Fruit fly (Drosophila melanogaster) whole organism, pupa: ENCODE results near the gene mats.

Source experiments
- CG10348 ChIP-seq: fragments of 200-800 bp; sonication (Bioruptor generic); IDR thresholded peaks from 2 replicates; pipeline ENCODE4 v1.3.6; 2022; ENCODE audit warnings: missing biosample characterization, missing genetic modification characterization
- CG12605 ChIP-seq: fragments of 200-800 bp; sonication (Bioruptor generic); IDR thresholded peaks from 2 replicates; pipeline ENCODE4 v1.3.6; 2022; ENCODE audit warnings: missing biosample characterization, missing genetic modification characterization
- CG13204 ChIP-seq: fragments of 200-800 bp; sonication (Bioruptor generic); optimal IDR thresholded peaks from 2 replicates; lab custom pipeline; 2018; ENCODE audit warnings: missing biosample characterization, mild to moderate bottlenecking, missing genetic modification characterization, moderate library complexity
- CG14655 ChIP-seq: fragments of 200-800 bp; sonication (Bioruptor generic); optimal IDR thresholded peaks from 3 replicates; lab custom pipeline; 2017; ENCODE audit warnings: mild to moderate bottlenecking, missing biosample characterization, missing genetic modification reagents, missing genetic modification characterization
- CG15710 ChIP-seq: fragments of 200-800 bp; sonication (Bioruptor generic); optimal IDR thresholded peaks from 2 replicates; lab custom pipeline; 2018; ENCODE audit warnings: missing biosample characterization, mild to moderate bottlenecking, missing genetic modification characterization, moderate library complexity
- CG17806 ChIP-seq: fragments of 200-800 bp; sonication (Bioruptor generic); optimal IDR thresholded peaks from 2 replicates; lab custom pipeline; 2018; ENCODE audit warnings: missing biosample characterization, mild to moderate bottlenecking, missing genetic modification characterization, moderate library complexity
- CG32121 ChIP-seq: fragments of 200-800 bp; sonication (Bioruptor generic); IDR thresholded peaks from 2 replicates; pipeline ENCODE4 v1.3.6; 2022; ENCODE audit warnings: missing biosample characterization, missing genetic modification characterization
- CG34367 ChIP-seq: fragments of 200-800 bp; sonication (Bioruptor generic); optimal IDR thresholded peaks from 2 replicates; lab custom pipeline; 2018; ENCODE audit warnings: missing biosample characterization, mild to moderate bottlenecking, missing genetic modification characterization
- CG4496 ChIP-seq: fragments of 200-800 bp; sonication (Bioruptor generic); IDR thresholded peaks from 3 replicates; pipeline ENCODE4 v1.3.6; 2022; ENCODE audit warnings: missing biosample characterization, missing genetic modification characterization
- CG8159 ChIP-seq: fragments of 200-800 bp; sonication (Bioruptor generic); optimal IDR thresholded peaks from 3 replicates; lab custom pipeline; 2018; ENCODE audit warnings: missing biosample characterization, mild to moderate bottlenecking, missing genetic modification characterization, moderate library complexity
- CG8301 ChIP-seq: fragments of 200-800 bp; sonication (Bioruptor generic); optimal IDR thresholded peaks from 2 replicates; lab custom pipeline; 2018; ENCODE audit warnings: missing biosample characterization, mild to moderate bottlenecking, missing genetic modification characterization
- CG9948 ChIP-seq: fragments of 200-800 bp; sonication (Bioruptor generic); optimal IDR thresholded peaks from 2 replicates; lab custom pipeline; 2018; ENCODE audit warnings: missing biosample characterization, mild to moderate bottlenecking, missing genetic modification characterization, moderate library complexity
- D1 ChIP-seq: fragments of 200-800 bp; sonication (Bioruptor generic); optimal IDR thresholded peaks from 2 replicates; lab custom pipeline; 2018; ENCODE audit warnings: missing biosample characterization, mild to moderate bottlenecking, missing genetic modification characterization, moderate library complexity
- EcR ChIP-seq: fragments of 200-800 bp; sonication (Bioruptor generic); optimal IDR thresholded peaks from 3 replicates; lab custom pipeline; 2019; ENCODE audit warnings: missing biosample characterization, missing genetic modification characterization, mild to moderate bottlenecking, moderate library complexity, missing genetic modification reagents
- Ets98B ChIP-seq: fragments of 200-800 bp; sonication (Bioruptor generic); IDR thresholded peaks from 2 replicates; pipeline ENCODE4 v1.3.6; 2022; ENCODE audit warnings: missing biosample characterization, missing genetic modification characterization
- Pif1A ChIP-seq: fragments of 200-800 bp; sonication (Bioruptor generic); optimal IDR thresholded peaks from 3 replicates; lab custom pipeline; 2016; ENCODE audit warnings: missing biosample characterization, missing genetic modification characterization
- Pif1B ChIP-seq: fragments of 200-800 bp; sonication (Bioruptor generic); optimal IDR thresholded peaks from 3 replicates; lab custom pipeline; 2016; ENCODE audit warnings: missing biosample characterization, missing genetic modification characterization
- Snoo ChIP-seq: fragments of 200-800 bp; sonication (Bioruptor generic); optimal IDR thresholded peaks from 3 replicates; lab custom pipeline; 2017; ENCODE audit warnings: missing biosample characterization, mild to moderate bottlenecking, missing genetic modification characterization, inconsistent platforms
- fd96Ca ChIP-seq: fragments of 200-800 bp; sonication (Bioruptor generic); IDR thresholded peaks from 3 replicates; pipeline ENCODE4 v1.3.6; 2022; ENCODE audit warnings: missing biosample characterization, missing genetic modification characterization
- gl ChIP-seq: fragments of 200-800 bp; sonication (Bioruptor generic); optimal IDR thresholded peaks from 2 replicates; lab custom pipeline; 2018; ENCODE audit warnings: missing biosample characterization, mild to moderate bottlenecking, missing genetic modification characterization
- rn ChIP-seq: fragments of 200-800 bp; sonication (Bioruptor generic); IDR thresholded peaks from 2 replicates; pipeline ENCODE4 v1.3.6; 2022; ENCODE audit warnings: missing biosample characterization, missing genetic modification characterization

mats gene

DNA sequence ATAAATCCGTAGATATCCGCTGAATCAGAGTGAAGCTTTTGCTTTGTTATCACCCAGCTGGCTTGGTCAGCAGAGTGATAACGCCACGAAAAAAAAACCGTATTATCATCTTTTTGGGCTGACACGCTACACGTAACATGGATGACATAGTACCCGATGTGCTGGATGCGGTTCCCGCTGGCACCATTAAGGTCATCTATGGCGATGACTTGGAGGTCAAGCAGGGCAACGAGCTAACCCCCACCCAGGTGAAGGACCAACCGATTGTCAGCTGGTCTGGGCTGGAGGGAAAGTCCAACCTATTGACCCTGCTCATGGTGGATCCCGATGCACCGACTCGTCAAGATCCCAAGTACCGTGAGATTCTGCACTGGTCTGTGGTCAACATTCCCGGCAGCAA, 44.2 kb downstream of the mats start:
- no peak for TF ChIP-seq Pif1A (GFP tag; lab: Kevin White, UChicago)
- TF ChIP-seq CG12605 (GFP tag; lab: Robert Waterston, UW): no peak
- no peak for TF ChIP-seq EcR (GFP tag; lab: Kevin White, UChicago)
- no peak for TF ChIP-seq Pif1B (GFP tag; lab: Kevin White, UChicago)
- TF ChIP-seq CG8301 (tag; lab: Kevin White, UChicago): no peak
- no peak for TF ChIP-seq gl
- no peak for TF ChIP-seq CG15710
- no peak for TF ChIP-seq CG34367 (tag; lab: Kevin White, UChicago)
- no peak for TF ChIP-seq rn (GFP tag; lab: Robert Waterston, UW)
- TF ChIP-seq CG17806 (tag; lab: Kevin White, UChicago): no peak
- no peak for TF ChIP-seq CG14655
- TF ChIP-seq CG4496 (GFP tag; lab: Robert Waterston, UW): no peak
- no peak for TF ChIP-seq CG32121 (GFP tag; lab: Robert Waterston, UW)
- TF ChIP-seq CG13204 (GFP tag; lab: Kevin White, UChicago): no peak
- no peak for TF ChIP-seq Ets98B (GFP tag; lab: Robert Waterston, UW)
- no peak for TF ChIP-seq CG10348 (GFP tag; lab: Robert Waterston, UW)
- no peak for TF ChIP-seq Snoo (tag; lab: Kevin White, UChicago)

dm6 chr3R:22465984-22466530, 45.1 kb downstream of the mats start, which contains the start of gene Pebp1:
Gene Pebp1, plus strand, starts transcription at chr3R:22466034.
- TF ChIP-seq D1 (tag; lab: Kevin White, UChicago) (no peak), CG8159 (tag; lab: Kevin White, UChicago) (no peak), gl (no peak), CG9948 (tag; lab: Kevin White, UChicago) (no peak), Pif1A (GFP tag; lab: Kevin White, UChicago) (no peak), Ets98B (GFP tag; lab: Robert Waterston, UW) (no peak), Snoo (tag; lab: Kevin White, UChicago) (no peak), Pif1B (GFP tag; lab: Kevin White, UChicago) (no peak), CG10348 (GFP tag; lab: Robert Waterston, UW) (no peak), CG34367 (tag; lab: Kevin White, UChicago) (no peak), fd96Ca (GFP tag; lab: Robert Waterston, UW) (no peak), rn (GFP tag; lab: Robert Waterston, UW) (no peak), CG12605 (GFP tag; lab: Robert Waterston, UW) (no peak), CG15710 (no peak), CG14655 (no peak), CG32121 (GFP tag; lab: Robert Waterston, UW) (no peak)
- TF ChIP-seq, all 21 proteins: peak for 0

- no peak for TF ChIP-seq CG8301 (tag; lab: Kevin White, UChicago)
- TF ChIP-seq, all 21 proteins: peak for 0
Measured at dm6 chr3R:22467939-22468571, 47.1 kb downstream of the mats start, which contains the start of the genes CG5377 and Nrx-1. Gene CG5377, minus strand, starts transcription at chr3R:22468157. Gene Nrx-1, plus strand, starts transcription at chr3R:22468512.

DNA sequence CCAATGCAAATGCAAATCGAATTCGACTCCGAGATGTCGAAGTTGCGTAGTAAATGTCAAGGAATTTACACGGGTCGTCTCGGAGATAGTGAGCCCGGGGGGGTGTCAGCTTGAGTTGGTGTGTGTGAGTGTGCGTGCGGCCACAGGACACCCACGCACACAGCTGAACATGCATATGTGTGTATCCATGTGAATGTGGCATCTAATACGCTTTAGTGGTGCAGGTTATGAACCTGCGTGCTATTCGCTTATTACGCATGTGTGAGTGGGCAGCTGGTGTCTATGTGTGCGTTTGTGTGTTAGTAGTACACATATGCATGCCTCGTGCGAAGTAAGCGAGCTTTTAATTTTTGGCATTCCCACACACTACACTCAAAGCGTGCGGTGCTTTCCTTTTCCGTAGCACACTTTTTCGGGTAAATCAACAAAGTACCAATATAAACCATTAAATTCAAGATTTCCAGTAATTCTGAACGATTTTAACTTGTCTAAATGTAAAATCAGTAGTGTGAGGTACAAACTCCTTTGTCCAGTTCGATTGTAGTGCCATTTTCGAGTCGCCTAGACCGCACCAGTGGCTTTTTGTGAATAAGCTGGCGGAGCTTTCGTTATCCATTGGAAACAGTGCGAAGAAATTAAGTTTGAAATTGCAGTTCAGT, 48.0 kb downstream of the mats start:
- peak; percentile 71 for TF ChIP-seq CG15710
- peak; percentile 77 for TF ChIP-seq CG4496 (GFP tag; lab: Robert Waterston, UW)
- peak; percentile 55 for TF ChIP-seq CG34367 (tag; lab: Kevin White, UChicago)
- TF ChIP-seq CG13204 (GFP tag; lab: Kevin White, UChicago): no peak
- TF ChIP-seq CG14655: no peak
- TF ChIP-seq Pif1B (GFP tag; lab: Kevin White, UChicago): peak; percentile 47
- peak; percentile 60 for TF ChIP-seq Ets98B (GFP tag; lab: Robert Waterston, UW)
- TF ChIP-seq CG12605 (GFP tag; lab: Robert Waterston, UW): peak; percentile 48; the same call in 1 of the 2 replicates
- peak; percentile 65 for TF ChIP-seq CG9948 (tag; lab: Kevin White, UChicago)
- no peak for TF ChIP-seq Pif1A (GFP tag; lab: Kevin White, UChicago)
- TF ChIP-seq CG8301 (tag; lab: Kevin White, UChicago): no peak
- no peak for TF ChIP-seq CG17806 (tag; lab: Kevin White, UChicago)
- no peak for TF ChIP-seq D1 (tag; lab: Kevin White, UChicago)
- no peak for TF ChIP-seq gl
- no peak for TF ChIP-seq rn (GFP tag; lab: Robert Waterston, UW)
- TF ChIP-seq CG32121 (GFP tag; lab: Robert Waterston, UW): peak; percentile 36; the same call in 1 of the 2 replicates
- peak; percentile 78 for TF ChIP-seq CG8159 (tag; lab: Kevin White, UChicago)
- TF ChIP-seq Snoo (tag; lab: Kevin White, UChicago): no peak
- peak; percentile 77 for TF ChIP-seq fd96Ca (GFP tag; lab: Robert Waterston, UW)
- TF ChIP-seq EcR (GFP tag; lab: Kevin White, UChicago): no peak
- no peak for TF ChIP-seq CG10348 (GFP tag; lab: Robert Waterston, UW)

DNA sequence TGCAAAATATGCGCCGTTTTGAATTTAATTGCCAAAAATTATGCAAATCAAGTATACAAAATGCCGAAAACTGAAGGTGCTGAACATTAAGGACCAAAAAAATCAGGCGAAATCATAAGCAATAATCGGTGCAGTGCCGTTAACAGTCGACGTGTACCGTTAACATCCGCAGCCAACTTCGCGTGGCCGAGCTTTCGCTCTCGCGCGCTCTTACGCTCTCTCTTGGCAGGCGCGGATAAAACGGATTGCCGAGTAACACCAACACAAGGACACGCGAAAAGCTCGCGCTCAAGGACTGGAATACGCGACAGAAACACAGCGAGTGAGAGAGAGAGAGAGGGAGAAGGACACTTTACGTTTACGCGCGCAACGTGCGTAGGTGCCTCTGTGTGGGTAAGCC, 49.1 kb downstream of the mats start:
- TF ChIP-seq CG8159 (tag; lab: Kevin White, UChicago): no peak
- TF ChIP-seq CG14655: no peak
- TF ChIP-seq CG8301 (tag; lab: Kevin White, UChicago): no peak
- TF ChIP-seq D1 (tag; lab: Kevin White, UChicago): no peak
- TF ChIP-seq CG34367 (tag; lab: Kevin White, UChicago): no peak
- no peak for TF ChIP-seq CG17806 (tag; lab: Kevin White, UChicago)
- TF ChIP-seq Ets98B (GFP tag; lab: Robert Waterston, UW): no peak
- TF ChIP-seq CG32121 (GFP tag; lab: Robert Waterston, UW): no peak
- TF ChIP-seq CG9948 (tag; lab: Kevin White, UChicago): no peak
- TF ChIP-seq CG10348 (GFP tag; lab: Robert Waterston, UW): no peak
- no peak for TF ChIP-seq CG13204 (GFP tag; lab: Kevin White, UChicago)
- TF ChIP-seq EcR (GFP tag; lab: Kevin White, UChicago): no peak
- TF ChIP-seq Pif1A (GFP tag; lab: Kevin White, UChicago): no peak
- TF ChIP-seq CG12605 (GFP tag; lab: Robert Waterston, UW): no peak
- TF ChIP-seq gl: no peak
- TF ChIP-seq rn (GFP tag; lab: Robert Waterston, UW): no peak
- TF ChIP-seq Pif1B (GFP tag; lab: Kevin White, UChicago): no peak
- TF ChIP-seq CG4496 (GFP tag; lab: Robert Waterston, UW): no peak
- TF ChIP-seq Snoo (tag; lab: Kevin White, UChicago): no peak
